3 fruit fly cellular contexts compared by ENCODE assay signal in the genomic region with DNA sequence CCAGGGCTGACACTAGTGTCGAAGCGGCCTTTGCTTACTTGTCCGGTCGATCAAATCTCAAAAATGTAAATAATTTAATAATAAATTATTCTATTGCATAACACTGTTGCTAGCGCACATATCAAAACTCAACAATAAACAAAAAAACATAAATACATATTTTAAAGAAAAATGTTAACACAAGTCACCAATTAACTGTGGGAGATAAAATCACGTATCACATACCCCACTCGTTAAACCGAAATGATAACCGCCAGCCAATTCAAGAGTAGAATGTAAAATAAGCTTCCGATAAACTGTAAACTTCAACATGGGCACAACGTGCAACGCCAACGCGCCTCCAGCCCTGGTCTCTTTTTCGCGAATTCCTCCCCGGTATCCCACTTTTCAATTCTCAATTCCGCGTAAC.
TF ChIP-seq lines count a peak whose summit lies in the region.

A gene (plus strand): TSS at position 116 of the 409 bp plus-strand sequence.

TF ChIP-seq in whole organism, adult, 20 proteins besides CTCF, POLR2A, EP300 and RAD21 (continued from another document):
- peak; percentile 26 for TF ChIP-seq tj (GFP tag; optimal IDR thresholded peaks at IDR 0.05; lab: Kevin White, UChicago)
- TF ChIP-seq Clk (GFP tag; optimal IDR thresholded peaks at IDR 0.05; lab: Kevin White, UChicago): no peak
- peak; percentile 0 for TF ChIP-seq CG1620 (GFP tag; optimal IDR thresholded peaks at IDR 0.05; lab: Kevin White, UChicago)

TF ChIP-seq in whole organism, embryonic, 481 proteins besides CTCF, POLR2A, EP300 and RAD21 (continued from another document and continues in another):
- TF ChIP-seq CG12155 (GFP tag; optimal IDR thresholded peaks at IDR 0.05; lab: Kevin White, UChicago): peak; percentile 57
- no peak for TF ChIP-seq sima (GFP tag; optimal IDR thresholded peaks at IDR 0.05; lab: Kevin White, UChicago)
- TF ChIP-seq CG5245 (GFP tag; optimal IDR thresholded peaks at IDR 0.05; lab: Kevin White, UChicago): no peak
- no peak for TF ChIP-seq lov (optimal IDR thresholded peaks at IDR 0.05; lab: Kevin White, UChicago)
- no peak for TF ChIP-seq lov (GFP tag; IDR thresholded peaks at IDR 0.05; lab: Robert Waterston, UW)
- TF ChIP-seq luna (GFP tag; optimal IDR thresholded peaks at IDR 0.05; lab: Kevin White, UChicago): no peak
- TF ChIP-seq CkIIα-i1 (GFP tag; IDR thresholded peaks at IDR 0.05; lab: Robert Waterston, UW): no peak
- peak; percentile 24 for TF ChIP-seq CG17829 (tag; optimal IDR thresholded peaks at IDR 0.05; lab: Kevin White, UChicago)
- no peak for TF ChIP-seq Dip3 (GFP tag; optimal IDR thresholded peaks at IDR 0.05; lab: Kevin White, UChicago)
- peak; percentile 40 for TF ChIP-seq Nf-YC (tag; optimal IDR thresholded peaks at IDR 0.05; lab: Kevin White, UChicago)
- TF ChIP-seq CG10543 (GFP tag; optimal IDR thresholded peaks at IDR 0.05; lab: Kevin White, UChicago): peak; percentile 56
- no peak for TF ChIP-seq cas (GFP tag; IDR thresholded peaks at IDR 0.05; lab: Robert Waterston, UW)
- TF ChIP-seq Hsf (GFP tag; optimal IDR thresholded peaks at IDR 0.05; lab: Kevin White, UChicago): peak; percentile 20
- no peak for TF ChIP-seq Sry-β (GFP tag; optimal IDR thresholded peaks at IDR 0.05; lab: Kevin White, UChicago)
- TF ChIP-seq pho (GFP tag; optimal IDR thresholded peaks at IDR 0.05; lab: Kevin White, UChicago): no peak
- TF ChIP-seq CG18262 (tag; optimal IDR thresholded peaks at IDR 0.05; lab: Kevin White, UChicago): peak; percentile 54
- TF ChIP-seq Myb (GFP tag; optimal IDR thresholded peaks at IDR 0.05; lab: Kevin White, UChicago): peak; percentile 60
- TF ChIP-seq gsb (GFP tag; IDR thresholded peaks at IDR 0.05; lab: Robert Waterston, UW): no peak
- peak; percentile 2 for TF ChIP-seq dmrt99B (tag; optimal IDR thresholded peaks at IDR 0.05; lab: Kevin White, UChicago)
- peak; percentile 20 for TF ChIP-seq CG8924 (tag; optimal IDR thresholded peaks at IDR 0.05; lab: Kevin White, UChicago)
- TF ChIP-seq CG34224 (GFP tag; IDR thresholded peaks at IDR 0.05; lab: Robert Waterston, UW; ENCODE audit: partially characterized antibody): no peak
- TF ChIP-seq Chrac-16 (GFP tag; optimal IDR thresholded peaks at IDR 0.05; lab: Kevin White, UChicago): peak; percentile 25
- peak; percentile 8 for TF ChIP-seq tin (GFP tag; optimal IDR thresholded peaks at IDR 0.05; lab: Kevin White, UChicago)
- TF ChIP-seq Gug (GFP tag; IDR thresholded peaks at IDR 0.05; lab: Robert Waterston, UW): peak; percentile 12; the same call in 1 of the 4 replicates
- peak; percentile 36 for TF ChIP-seq CoRest (tag; optimal IDR thresholded peaks at IDR 0.05; lab: Kevin White, UChicago)
- TF ChIP-seq D19B (GFP tag; optimal IDR thresholded peaks at IDR 0.05; lab: Kevin White, UChicago): peak; percentile 44
- peak; percentile 44 for TF ChIP-seq CG18764 (GFP tag; optimal IDR thresholded peaks at IDR 0.05; lab: Kevin White, UChicago)
- peak; percentile 31 for TF ChIP-seq CG15269 (tag; optimal IDR thresholded peaks at IDR 0.05; lab: Kevin White, UChicago)
- TF ChIP-seq Ssrp (tag; optimal IDR thresholded peaks at IDR 0.05; lab: Kevin White, UChicago): no peak
- no peak for TF ChIP-seq B-H1 (GFP tag; IDR thresholded peaks at IDR 0.05; lab: Robert Waterston, UW)
- no peak for TF ChIP-seq row (GFP tag; IDR thresholded peaks at IDR 0.05; lab: Robert Waterston, UW)
- no peak for TF ChIP-seq dan (GFP tag; IDR thresholded peaks at IDR 0.05; lab: Robert Waterston, UW)
- TF ChIP-seq CG10267 (tag; optimal IDR thresholded peaks at IDR 0.05; lab: Kevin White, UChicago): peak; percentile 28
- TF ChIP-seq dm (GFP tag; optimal IDR thresholded peaks at IDR 0.05; lab: Kevin White, UChicago): peak; percentile 71
- no peak for TF ChIP-seq Asciz (GFP tag; optimal IDR thresholded peaks at IDR 0.05; lab: Kevin White, UChicago)
- TF ChIP-seq trem (tag; optimal IDR thresholded peaks at IDR 0.05; lab: Kevin White, UChicago): peak; percentile 53
- peak; percentile 32 for TF ChIP-seq exex (tag; optimal IDR thresholded peaks at IDR 0.05; lab: Kevin White, UChicago)
- no peak for TF ChIP-seq CG32772 (GFP tag; IDR thresholded peaks at IDR 0.05; lab: Robert Waterston, UW)
- peak; percentile 32 for TF ChIP-seq pzg (GFP tag; optimal IDR thresholded peaks at IDR 0.05; lab: Kevin White, UChicago)
- no peak for TF ChIP-seq kay (GFP tag; optimal IDR thresholded peaks at IDR 0.05; lab: Kevin White, UChicago)
- peak in 1 of 2 experiments; percentile 7 for TF ChIP-seq dpn (GFP tag; optimal IDR thresholded peaks at IDR 0.05; lab: Kevin White, UChicago)
- peak; percentile 27 for TF ChIP-seq Abd-B (GFP tag; optimal IDR thresholded peaks at IDR 0.05; lab: Kevin White, UChicago)
- TF ChIP-seq CG13894 (tag; optimal IDR thresholded peaks at IDR 0.05; lab: Kevin White, UChicago): peak; percentile 25
- TF ChIP-seq Ets97D (GFP tag; optimal IDR thresholded peaks at IDR 0.05; lab: Kevin White, UChicago): no peak
- no peak for TF ChIP-seq bigmax (GFP tag; optimal IDR thresholded peaks at IDR 0.05; lab: Kevin White, UChicago)
- TF ChIP-seq CG30403 (GFP tag; optimal IDR thresholded peaks at IDR 0.05; lab: Kevin White, UChicago): peak; percentile 20
- no peak for TF ChIP-seq CG2199 (GFP tag; IDR thresholded peaks at IDR 0.05; lab: Robert Waterston, UW)
- TF ChIP-seq CG1603 (tag; optimal IDR thresholded peaks at IDR 0.05; lab: Kevin White, UChicago): peak; percentile 18
- TF ChIP-seq Sox102F (GFP tag; optimal IDR thresholded peaks at IDR 0.05; lab: Kevin White, UChicago): peak; percentile 15
- TF ChIP-seq CG8089 (GFP tag; optimal IDR thresholded peaks at IDR 0.05; lab: Kevin White, UChicago): no peak
- TF ChIP-seq scrt (GFP tag; optimal IDR thresholded peaks at IDR 0.05; lab: Kevin White, UChicago): no peak
- TF ChIP-seq HmgZ (tag; optimal IDR thresholded peaks at IDR 0.05; lab: Kevin White, UChicago): peak; percentile 20
- peak; percentile 49 for TF ChIP-seq CG9727 (GFP tag; optimal IDR thresholded peaks at IDR 0.05; lab: Kevin White, UChicago)
- TF ChIP-seq stwl (tag; optimal IDR thresholded peaks at IDR 0.05; lab: Kevin White, UChicago): peak; percentile 12
- TF ChIP-seq Mad (GFP tag; optimal IDR thresholded peaks at IDR 0.05; lab: Kevin White, UChicago): no peak
- TF ChIP-seq CG6683 (GFP tag; optimal IDR thresholded peaks at IDR 0.05; lab: Kevin White, UChicago): no peak
- no peak for TF ChIP-seq ac (GFP tag; optimal IDR thresholded peaks at IDR 0.05; lab: Kevin White, UChicago)
- peak; percentile 89 for TF ChIP-seq CG7928 (GFP tag; optimal IDR thresholded peaks at IDR 0.05; lab: Kevin White, UChicago)
- TF ChIP-seq CG7987 (GFP tag; optimal IDR thresholded peaks at IDR 0.05; lab: Kevin White, UChicago): no peak
- TF ChIP-seq Adf1 (GFP tag; IDR thresholded peaks at IDR 0.05; lab: Robert Waterston, UW): no peak
- TF ChIP-seq Lpt (GFP tag; optimal IDR thresholded peaks at IDR 0.05; lab: Kevin White, UChicago): no peak
- TF ChIP-seq CG2712 (tag; optimal IDR thresholded peaks at IDR 0.05; lab: Kevin White, UChicago): peak; percentile 47
- peak; percentile 42 for TF ChIP-seq CG11504 (tag; optimal IDR thresholded peaks at IDR 0.05; lab: Kevin White, UChicago)
- no peak for TF ChIP-seq Doc2 (GFP tag; IDR thresholded peaks at IDR 0.05; lab: Robert Waterston, UW)

TF ChIP-seq in whole organism, prepupa, 60 proteins besides CTCF, POLR2A, EP300 and RAD21 (continued from another document):
- no peak for TF ChIP-seq spab (GFP tag; optimal IDR thresholded peaks at IDR 0.05; lab: Kevin White, UChicago)
- no peak for TF ChIP-seq Sox102F (GFP tag; optimal IDR thresholded peaks at IDR 0.05; lab: Kevin White, UChicago)
- TF ChIP-seq acj6 (GFP tag; optimal IDR thresholded peaks at IDR 0.05; lab: Kevin White, UChicago): peak; percentile 44
- TF ChIP-seq Hr38 (GFP tag; optimal IDR thresholded peaks at IDR 0.05; lab: Kevin White, UChicago): no peak
- TF ChIP-seq net (GFP tag; optimal IDR thresholded peaks at IDR 0.05; lab: Kevin White, UChicago): no peak
- no peak for TF ChIP-seq Ets21C (GFP tag; optimal IDR thresholded peaks at IDR 0.05; lab: Kevin White, UChicago)
- TF ChIP-seq fkh (GFP tag; optimal IDR thresholded peaks at IDR 0.05; lab: Kevin White, UChicago): peak; percentile 34
- TF ChIP-seq dsx (GFP tag; optimal IDR thresholded peaks at IDR 0.05; lab: Kevin White, UChicago; ENCODE audit: poor library complexity, severe bottlenecking): no peak
- no peak for TF ChIP-seq CG16779 (tag; optimal IDR thresholded peaks at IDR 0.05; lab: Kevin White, UChicago)
- TF ChIP-seq CG6808 (GFP tag; optimal IDR thresholded peaks at IDR 0.05; lab: Kevin White, UChicago): peak; percentile 59
- TF ChIP-seq CG34406 (GFP tag; optimal IDR thresholded peaks at IDR 0.05; lab: Kevin White, UChicago): peak; percentile 7
- peak; percentile 26 for TF ChIP-seq CG31627 (GFP tag; optimal IDR thresholded peaks at IDR 0.05; lab: Kevin White, UChicago)
- TF ChIP-seq Met (GFP tag; optimal IDR thresholded peaks at IDR 0.05; lab: Kevin White, UChicago): peak; percentile 25
- TF ChIP-seq pdm3 (GFP tag; optimal IDR thresholded peaks at IDR 0.05; lab: Kevin White, UChicago): peak; percentile 25
- TF ChIP-seq vri (GFP tag; optimal IDR thresholded peaks at IDR 0.05; lab: Kevin White, UChicago): no peak
- peak; percentile 38 for TF ChIP-seq achi (GFP tag; optimal IDR thresholded peaks at IDR 0.05; lab: Kevin White, UChicago)
- peak; percentile 40 for TF ChIP-seq CG32006 (GFP tag; optimal IDR thresholded peaks at IDR 0.05; lab: Kevin White, UChicago)
- TF ChIP-seq Eip93F (GFP tag; optimal IDR thresholded peaks at IDR 0.05; lab: Kevin White, UChicago): peak; percentile 34
- TF ChIP-seq fd59A (GFP tag; optimal IDR thresholded peaks at IDR 0.05; lab: Kevin White, UChicago): no peak
- TF ChIP-seq Sox15 (GFP tag; optimal IDR thresholded peaks at IDR 0.05; lab: Kevin White, UChicago): no peak
- TF ChIP-seq svp (GFP tag; lab: Kevin White, UChicago): peak; percentile 74
- no peak for TF ChIP-seq CG6854 (GFP tag; optimal IDR thresholded peaks at IDR 0.05; lab: Kevin White, UChicago)
- no peak for TF ChIP-seq eg (GFP tag; IDR thresholded peaks at IDR 0.05; lab: Robert Waterston, UW)
- TF ChIP-seq CG1621 (tag; optimal IDR thresholded peaks at IDR 0.05; lab: Kevin White, UChicago): no peak
- no peak for TF ChIP-seq Eip75B (GFP tag; optimal IDR thresholded peaks at IDR 0.05; lab: Kevin White, UChicago)
- no peak for TF ChIP-seq CG6163 (GFP tag; IDR thresholded peaks at IDR 0.05; lab: Robert Waterston, UW)
- TF ChIP-seq Ets96B (tag; optimal IDR thresholded peaks at IDR 0.05; lab: Kevin White, UChicago): peak; percentile 13
- TF ChIP-seq Eip78C (GFP tag; lab: Kevin White, UChicago): peak; percentile 57
- TF ChIP-seq Lpt (GFP tag; optimal IDR thresholded peaks at IDR 0.05; lab: Kevin White, UChicago): no peak
- no peak for TF ChIP-seq fd85E (GFP tag; optimal IDR thresholded peaks at IDR 0.05; lab: Kevin White, UChicago)
- peak; percentile 20 for TF ChIP-seq OdsH (GFP tag; optimal IDR thresholded peaks at IDR 0.05; lab: Kevin White, UChicago)
- peak; percentile 0 for TF ChIP-seq Smox (GFP tag; optimal IDR thresholded peaks at IDR 0.05; lab: Kevin White, UChicago)
- peak; percentile 40 for TF ChIP-seq CG3032 (tag; optimal IDR thresholded peaks at IDR 0.05; lab: Kevin White, UChicago)
- TF ChIP-seq CG10631 (GFP tag; optimal IDR thresholded peaks at IDR 0.05; lab: Kevin White, UChicago): peak; percentile 48
- no peak for TF ChIP-seq CG8319 (GFP tag; optimal IDR thresholded peaks at IDR 0.05; lab: Kevin White, UChicago)
- no peak for TF ChIP-seq cyc (GFP tag; optimal IDR thresholded peaks at IDR 0.05; lab: Kevin White, UChicago)
- TF ChIP-seq salr (GFP tag; optimal IDR thresholded peaks at IDR 0.05; lab: Kevin White, UChicago): no peak
- TF ChIP-seq CG11294 (GFP tag; IDR thresholded peaks at IDR 0.05; lab: Robert Waterston, UW): no peak
- peak in 1 of 2 experiments; percentile 49 for TF ChIP-seq ss (GFP tag; optimal IDR thresholded peaks at IDR 0.05; lab: Kevin White, UChicago)
- peak; percentile 31 for TF ChIP-seq CG3919 (GFP tag; optimal IDR thresholded peaks at IDR 0.05; lab: Kevin White, UChicago)
- no peak for TF ChIP-seq Blimp-1 (GFP tag; optimal IDR thresholded peaks at IDR 0.05; lab: Kevin White, UChicago)
